Worm (Caenorhabditis elegans): Measurements from ENCODE around the gene odr-8.

odr-8 gene

DNA sequence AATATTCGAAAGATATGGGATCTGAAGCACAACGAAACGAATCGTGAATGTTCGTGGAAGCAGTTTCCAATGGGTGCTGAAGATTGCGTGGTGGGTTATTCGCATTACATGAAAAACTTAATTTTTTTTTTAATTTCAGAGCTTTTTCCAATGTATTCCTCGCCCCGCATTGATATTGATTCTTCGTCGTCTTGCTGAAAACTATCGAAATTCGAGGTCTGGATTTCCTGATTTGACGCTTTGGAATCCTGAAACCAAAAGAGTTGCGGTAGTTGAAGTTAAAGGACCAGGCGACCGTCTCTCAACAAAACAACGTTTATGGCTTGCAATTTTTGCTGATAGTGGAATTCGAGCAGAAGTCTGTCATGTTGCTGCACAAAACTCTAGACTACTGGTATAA lies 30.5 kb downstream of the odr-8 start:
- TF ChIP-seq ceh-16 (tag; optimal IDR thresholded peaks at IDR 0.05) (no peak), peb-1 (tag; optimal IDR thresholded peaks at IDR 0.05) (no peak), nhr-237 (tag; optimal IDR thresholded peaks at IDR 0.05) (no peak), nhr-12 (tag; optimal IDR thresholded peaks at IDR 0.05) (no peak)

DNA sequence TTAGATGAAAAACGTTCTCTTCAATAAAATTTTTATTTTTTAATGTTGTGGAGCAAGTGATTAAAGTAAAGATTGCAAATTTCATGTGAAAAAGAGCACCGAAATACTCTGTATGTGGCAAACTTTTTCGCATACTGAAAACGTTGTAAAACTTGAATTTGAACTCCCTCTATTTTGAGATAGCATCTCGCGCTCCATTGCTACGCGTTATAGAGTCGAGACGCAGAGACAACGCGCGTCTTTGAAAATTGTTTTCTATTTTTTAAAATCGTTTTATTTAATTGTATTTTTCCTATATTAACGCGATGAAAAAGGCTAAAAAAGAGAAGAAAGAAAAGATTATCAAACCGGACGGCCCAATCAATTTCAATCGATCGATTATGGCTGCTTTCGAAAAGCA lies 33.9 kb downstream of the odr-8 start, which contains the start of gene fan-1:
TSS of gene fan-1 (plus strand) at position 78 of the 400 bp plus-strand sequence.
- peak; percentile 97 for TF ChIP-seq gmeb-1 (tag; optimal IDR thresholded peaks at IDR 0.05)
- peak; percentile 9 for TF ChIP-seq nhr-25 (tag; optimal IDR thresholded peaks at IDR 0.05)
- no peak for TF ChIP-seq ztf-1 (GFP tag; conservative IDR thresholded peaks at IDR 0.05)
- no peak for TF ChIP-seq elt-1 (tag; optimal IDR thresholded peaks at IDR 0.05)
- peak; percentile 70 for TF ChIP-seq C34F6.9 (tag; optimal IDR thresholded peaks at IDR 0.05)
- TF ChIP-seq sem-4 (tag; optimal IDR thresholded peaks at IDR 0.05): peak; percentile 20
- TF ChIP-seq ceh-16 (tag; optimal IDR thresholded peaks at IDR 0.05): no peak
- no peak for TF ChIP-seq ama-1 (optimal IDR thresholded peaks at IDR 0.05)
- TF ChIP-seq peb-1 (tag; optimal IDR thresholded peaks at IDR 0.05): no peak
- TF ChIP-seq aly-2 (tag; optimal IDR thresholded peaks at IDR 0.05): no peak
- no peak for TF ChIP-seq unc-62 (GFP tag; optimal IDR thresholded peaks at IDR 0.05)
- TF ChIP-seq lin-11 (tag; optimal IDR thresholded peaks at IDR 0.05): no peak
- no peak for TF ChIP-seq nhr-6 (tag; optimal IDR thresholded peaks at IDR 0.05)
- TF ChIP-seq egl-27 (tag; optimal IDR thresholded peaks at IDR 0.05): no peak
- peak; percentile 69 for TF ChIP-seq lin-13 (GFP tag; optimal IDR thresholded peaks at IDR 0.05)
- no peak for TF ChIP-seq R02D3.7 (tag; optimal IDR thresholded peaks at IDR 0.05)
- TF ChIP-seq elt-3 (tag; optimal IDR thresholded peaks at IDR 0.05): no peak
- no peak for TF ChIP-seq nhr-23 (tag; optimal IDR thresholded peaks at IDR 0.05)
- TF ChIP-seq nhr-237 (tag; optimal IDR thresholded peaks at IDR 0.05): no peak
- no peak for TF ChIP-seq mab-5 (tag; optimal IDR thresholded peaks at IDR 0.05)
- TF ChIP-seq lin-39 (tag; optimal IDR thresholded peaks at IDR 0.05): no peak
- no peak for TF ChIP-seq nhr-12 (tag; optimal IDR thresholded peaks at IDR 0.05)
- no peak for TF ChIP-seq mdl-1 (tag; optimal IDR thresholded peaks at IDR 0.05)
- no peak for TF ChIP-seq nhr-11 (tag; optimal IDR thresholded peaks at IDR 0.05)
- TF ChIP-seq mbf-1 (tag; optimal IDR thresholded peaks at IDR 0.05): no peak
- TF ChIP-seq fos-1 (tag; optimal IDR thresholded peaks at IDR 0.05): peak; percentile 23
- peak; percentile 5 for TF ChIP-seq snpc-4 (tag; optimal IDR thresholded peaks at IDR 0.05)
- TF ChIP-seq nhr-21 (tag; optimal IDR thresholded peaks at IDR 0.05): peak; percentile 23
- no peak for TF ChIP-seq ztf-4 (tag; optimal IDR thresholded peaks at IDR 0.05)
- TF ChIP-seq lsy-2 (tag; optimal IDR thresholded peaks at IDR 0.05): peak; percentile 43 to 80
- peak; percentile 72 for TF ChIP-seq sma-9 (GFP tag; optimal IDR thresholded peaks at IDR 0.05)
- no peak for TF ChIP-seq sma-9 (tag; optimal IDR thresholded peaks at IDR 0.05)
- TF ChIP-seq nhr-77 (tag; optimal IDR thresholded peaks at IDR 0.05): no peak
- TF ChIP-seq ztf-11 (tag; optimal IDR thresholded peaks at IDR 0.05): no peak
- TF ChIP-seq ceh-82 (tag; optimal IDR thresholded peaks at IDR 0.05): no peak
- TF ChIP-seq blmp-1 (tag; optimal IDR thresholded peaks at IDR 0.05; ENCODE audit: insufficient read depth): no peak
- no peak for TF ChIP-seq dmd-4 (tag; optimal IDR thresholded peaks at IDR 0.05)
- no peak for TF ChIP-seq nhr-10 (tag; optimal IDR thresholded peaks at IDR 0.05)
- TF ChIP-seq alr-1 (tag; optimal IDR thresholded peaks at IDR 0.05): no peak
- TF ChIP-seq sma-3 (GFP tag; optimal IDR thresholded peaks at IDR 0.05): peak; percentile 39
- TF ChIP-seq Y55F3AM.14 (GFP tag; optimal IDR thresholded peaks at IDR 0.05): no peak
- TF ChIP-seq F13H6.1 (tag; optimal IDR thresholded peaks at IDR 0.05): peak; percentile 38
- no peak for TF ChIP-seq unc-39 (tag; optimal IDR thresholded peaks at IDR 0.05)
- no peak for TF ChIP-seq skn-1 (tag; optimal IDR thresholded peaks at IDR 0.05)
- TF ChIP-seq crh-2 (tag; optimal IDR thresholded peaks at IDR 0.05): peak; percentile 30
- TF ChIP-seq unc-55 (GFP tag; optimal IDR thresholded peaks at IDR 0.05): peak; percentile 93
- TF ChIP-seq ZK546.5 (tag; optimal IDR thresholded peaks at IDR 0.05): no peak
- peak; percentile 56 for TF ChIP-seq nhr-129 (tag; optimal IDR thresholded peaks at IDR 0.05)
- TF ChIP-seq zag-1 (tag; optimal IDR thresholded peaks at IDR 0.05): no peak

Data from whole organism, L2 larva.